Fruit fly (Drosophila melanogaster): ENCODE measurements around the gene SmydA-9.

The SmydA-9 gene

dm6 chrX:9223182-9223581 is 12.5 kb upstream of the SmydA-9 start, which contains the start of gene t:
Gene t, minus strand, starts transcription at chrX:9223257.
- no peak for TF ChIP-seq CG17801 (GFP tag; optimal IDR thresholded peaks at IDR 0.05; ENCODE audit: partially characterized antibody)

dm6 chrX:9220434-9220833 is 9.7 kb upstream of the SmydA-9 start:
- no peak for TF ChIP-seq CG17801 (GFP tag; optimal IDR thresholded peaks at IDR 0.05; ENCODE audit: partially characterized antibody)

- TF ChIP-seq CG17801 (GFP tag; optimal IDR thresholded peaks at IDR 0.05; ENCODE audit: partially characterized antibody): no peak
Observed at dm6 chrX:9216572-9216971, 5.9 kb upstream of the SmydA-9 start, which contains the start of gene CG15369. Gene CG15369, plus strand, starts transcription at chrX:9216872.

dm6 chrX:9215485-9215884 is 4.8 kb upstream of the SmydA-9 start, which contains the start of gene CG15368:
Gene CG15368, plus strand, starts transcription at chrX:9215785.
- TF ChIP-seq CG17801 (GFP tag; optimal IDR thresholded peaks at IDR 0.05; ENCODE audit: partially characterized antibody): no peak

dm6 chrX:9214576-9214975 is 3.9 kb upstream of the SmydA-9 start, which contains the start of gene Obp8a:
Gene Obp8a, plus strand, starts transcription at chrX:9214876.
- no peak for TF ChIP-seq CG17801 (GFP tag; optimal IDR thresholded peaks at IDR 0.05; ENCODE audit: partially characterized antibody)

dm6 chrX:9201866-9202681 is 8.6 kb downstream of the SmydA-9 start:
- TF ChIP-seq CG17801 (GFP tag; optimal IDR thresholded peaks at IDR 0.05; ENCODE audit: partially characterized antibody): peak; percentile 49

- no peak for TF ChIP-seq CG17801 (GFP tag; optimal IDR thresholded peaks at IDR 0.05; ENCODE audit: partially characterized antibody)
Observed at dm6 chrX:9201080-9201479, 9.6 kb downstream of the SmydA-9 start.

dm6 chrX:9200234-9200633 is 10.5 kb downstream of the SmydA-9 start:
- TF ChIP-seq CG17801 (GFP tag; optimal IDR thresholded peaks at IDR 0.05; ENCODE audit: partially characterized antibody): no peak

- TF ChIP-seq CG17801 (GFP tag; optimal IDR thresholded peaks at IDR 0.05; ENCODE audit: partially characterized antibody): peak; percentile 89
Observed at dm6 chrX:9196362-9196761, 14.3 kb downstream of the SmydA-9 start, which contains the start of gene CG12118. Gene CG12118, minus strand, starts transcription at chrX:9196414.

- TF ChIP-seq CG17801 (GFP tag; optimal IDR thresholded peaks at IDR 0.05; ENCODE audit: partially characterized antibody): no peak
Observed at dm6 chrX:9195311-9195710, 15.4 kb downstream of the SmydA-9 start.

dm6 chrX:9193604-9194003 is 17.1 kb downstream of the SmydA-9 start, which contains the start of gene CG12106:
Gene CG12106, plus strand, starts transcription at chrX:9193898.
- TF ChIP-seq CG17801 (GFP tag; optimal IDR thresholded peaks at IDR 0.05; ENCODE audit: partially characterized antibody): peak; percentile 70

- no peak for TF ChIP-seq CG17801 (GFP tag; optimal IDR thresholded peaks at IDR 0.05; ENCODE audit: partially characterized antibody)
Observed at dm6 chrX:9192429-9192828, 18.3 kb downstream of the SmydA-9 start, which contains the start of gene CG12056. Gene CG12056, plus strand, starts transcription at chrX:9192669.

- no peak for TF ChIP-seq CG17801 (GFP tag; optimal IDR thresholded peaks at IDR 0.05; ENCODE audit: partially characterized antibody)
Observed at dm6 chrX:9191357-9191756, 19.3 kb downstream of the SmydA-9 start, which contains the start of gene CG12057. Gene CG12057, plus strand, starts transcription at chrX:9191657.

dm6 chrX:9190555-9191184 is 20.0 kb downstream of the SmydA-9 start, which contains the start of gene CG12115:
Gene CG12115, minus strand, starts transcription at chrX:9190605.
- TF ChIP-seq CG17801 (GFP tag; optimal IDR thresholded peaks at IDR 0.05; ENCODE audit: partially characterized antibody): no peak

- no peak for TF ChIP-seq CG17801 (GFP tag; optimal IDR thresholded peaks at IDR 0.05; ENCODE audit: partially characterized antibody)
Observed at dm6 chrX:9187429-9187828, 23.3 kb downstream of the SmydA-9 start.

dm6 chrX:9168273-9168672 is 42.4 kb downstream of the SmydA-9 start:
- TF ChIP-seq CG17801 (GFP tag; optimal IDR thresholded peaks at IDR 0.05; ENCODE audit: partially characterized antibody): no peak

Measured in ovary, adult (tissue).